Worm (Caenorhabditis elegans): Measurements from ENCODE around the gene vrk-1.

Gene vrk-1

ce11 chrII:5902139-5902538, 19.6 kb upstream of the vrk-1 start:
- TF ChIP-seq unc-62 (GFP tag; optimal IDR thresholded peaks at IDR 0.05), result no peak

- TF ChIP-seq unc-62 (GFP tag; optimal IDR thresholded peaks at IDR 0.05), result no peak
Measured at ce11 chrII:5904252-5904651, 17.5 kb upstream of the vrk-1 start, which contains the start of gene tsp-18. TSS of gene tsp-18 (plus strand) at chrII:5904552.

- TF ChIP-seq unc-62 (GFP tag; optimal IDR thresholded peaks at IDR 0.05), result no peak
Measured at ce11 chrII:5906274-5906673, 15.5 kb upstream of the vrk-1 start, which contains the start of gene F59G1.8. TSS of gene F59G1.8 (plus strand) at chrII:5906566.

- no peak for TF ChIP-seq unc-62 (GFP tag; optimal IDR thresholded peaks at IDR 0.05)
Measured at ce11 chrII:5907482-5907881, 14.3 kb upstream of the vrk-1 start, which contains the start of gene vps-35. TSS of gene vps-35 (plus strand) at chrII:5907816.

- TF ChIP-seq unc-62 (GFP tag; optimal IDR thresholded peaks at IDR 0.05), result no peak
Measured at ce11 chrII:5911274-5911673, 10.5 kb upstream of the vrk-1 start, which contains the start of gene cgt-3. TSS of gene cgt-3 (plus strand) at chrII:5911324.

- no peak for TF ChIP-seq unc-62 (GFP tag; optimal IDR thresholded peaks at IDR 0.05)
Measured at ce11 chrII:5911939-5912523, 9.7 kb upstream of the vrk-1 start.

ce11 chrII:5913897-5914296, 7.9 kb upstream of the vrk-1 start:
- TF ChIP-seq unc-62 (GFP tag; optimal IDR thresholded peaks at IDR 0.05), result no peak

ce11 chrII:5917010-5917472, 4.7 kb upstream of the vrk-1 start, which contains the start of gene frh-1:
TSS of gene frh-1 (plus strand) at chrII:5917422.
- TF ChIP-seq unc-62 (GFP tag; optimal IDR thresholded peaks at IDR 0.05), result no peak

ce11 chrII:5918149-5918697, 3.5 kb upstream of the vrk-1 start, which contains the start of gene ptp-2:
TSS of gene ptp-2 (plus strand) at chrII:5918647.
- TF ChIP-seq unc-62 (GFP tag; optimal IDR thresholded peaks at IDR 0.05), result no peak

- no peak for TF ChIP-seq unc-62 (GFP tag; optimal IDR thresholded peaks at IDR 0.05)
Measured at ce11 chrII:5928502-5928901, 6.7 kb downstream of the vrk-1 start, which contains the start of gene egl-44. TSS of gene egl-44 (plus strand) at chrII:5928802.

- TF ChIP-seq unc-62 (GFP tag; optimal IDR thresholded peaks at IDR 0.05), result no peak
Measured at ce11 chrII:5930095-5930653, 8.4 kb downstream of the vrk-1 start.

ce11 chrII:5931109-5931508, 9.3 kb downstream of the vrk-1 start:
- no peak for TF ChIP-seq unc-62 (GFP tag; optimal IDR thresholded peaks at IDR 0.05)

ce11 chrII:5931904-5932764, 10.4 kb downstream of the vrk-1 start:
- TF ChIP-seq unc-62 (GFP tag; optimal IDR thresholded peaks at IDR 0.05), result no peak

- no peak for TF ChIP-seq unc-62 (GFP tag; optimal IDR thresholded peaks at IDR 0.05)
Measured at ce11 chrII:5933133-5933532, 11.4 kb downstream of the vrk-1 start.

ce11 chrII:5933962-5934422, 12.2 kb downstream of the vrk-1 start:
- TF ChIP-seq unc-62 (GFP tag; optimal IDR thresholded peaks at IDR 0.05), result no peak

ce11 chrII:5936009-5936408, 14.2 kb downstream of the vrk-1 start:
- TF ChIP-seq unc-62 (GFP tag; optimal IDR thresholded peaks at IDR 0.05), result no peak

Measured in whole organism, dauer.